Fruit fly (Drosophila melanogaster): ENCODE results near the gene CG4393.

dm6 chr3R:23343707-23344310 lies 40.8 kb downstream of the CG4393 start:
- no peak for TF ChIP-seq psq (optimal IDR thresholded peaks at IDR 0.05)
- no peak for TF ChIP-seq pan (optimal IDR thresholded peaks at IDR 0.05)
- TF ChIP-seq usp (GFP tag; optimal IDR thresholded peaks at IDR 0.05), result no peak

Data from whole organism.